Worm (Caenorhabditis elegans): ENCODE measurements around the gene srab-24.

- no peak for TF ChIP-seq nhr-77 (tag; optimal IDR thresholded peaks at IDR 0.05)
- no peak for TF ChIP-seq R02D3.7 (tag; optimal IDR thresholded peaks at IDR 0.05)
- TF ChIP-seq lsy-2 (tag; optimal IDR thresholded peaks at IDR 0.05), result no peak
- TF ChIP-seq egl-27 (tag; optimal IDR thresholded peaks at IDR 0.05), result no peak
- TF ChIP-seq sma-3 (GFP tag; optimal IDR thresholded peaks at IDR 0.05), result no peak
- no peak for TF ChIP-seq fos-1 (tag; optimal IDR thresholded peaks at IDR 0.05)
- TF ChIP-seq snpc-4 (tag; optimal IDR thresholded peaks at IDR 0.05), result no peak
- TF ChIP-seq mab-5 (tag; optimal IDR thresholded peaks at IDR 0.05), result no peak
- TF ChIP-seq blmp-1 (tag; optimal IDR thresholded peaks at IDR 0.05; ENCODE audit: insufficient read depth), result no peak
- TF ChIP-seq mdl-1 (tag; optimal IDR thresholded peaks at IDR 0.05), result no peak
- TF ChIP-seq unc-62 (GFP tag; optimal IDR thresholded peaks at IDR 0.05), result no peak
Observed at ce11 chrIV:14284920-14285319, 34.9 kb upstream of the srab-24 start.
